Worm (Caenorhabditis elegans): ENCODE results near the gene nhr-180.

nhr-180 gene

DNA sequence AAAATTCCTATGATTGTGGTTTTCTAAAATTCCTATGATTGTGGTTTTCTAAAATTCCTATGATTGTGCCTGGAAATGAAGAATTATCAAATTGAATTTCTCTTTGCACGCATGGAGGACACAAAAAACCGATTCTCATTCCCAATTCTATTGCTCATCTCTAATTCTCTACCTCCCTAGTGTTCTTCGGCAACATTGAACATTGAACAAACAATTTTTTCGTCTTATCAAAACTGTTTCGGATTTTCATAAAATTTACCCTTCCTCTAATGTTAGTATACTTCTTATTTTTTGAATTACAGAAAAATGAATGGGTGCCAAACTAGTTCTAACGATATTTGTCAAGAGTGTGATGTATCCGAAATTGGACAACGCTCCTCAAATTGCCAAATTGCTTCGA lies 31.0 kb downstream of the nhr-180 start, which contains the start of gene pals-31:
pals-31 (plus strand) TSS at position 301 of the 400 bp plus-strand sequence.
- no peak for TF ChIP-seq zip-2 (tag; optimal IDR thresholded peaks at IDR 0.05)
- TF ChIP-seq duxl-1 (tag; optimal IDR thresholded peaks at IDR 0.05; ENCODE audit: poor library complexity): no peak
- no peak for TF ChIP-seq lim-7 (GFP tag; IDR thresholded peaks at IDR 0.05)
- no peak for TF ChIP-seq vab-7 (GFP tag; IDR thresholded peaks at IDR 0.05)
- TF ChIP-seq F10B5.3 (tag; optimal IDR thresholded peaks at IDR 0.05): no peak
- TF ChIP-seq D1046.2 (GFP tag; IDR thresholded peaks at IDR 0.05): no peak
- TF ChIP-seq lin-38 (GFP tag; IDR thresholded peaks at IDR 0.05): no peak
- no peak for TF ChIP-seq unc-39 (tag; optimal IDR thresholded peaks at IDR 0.05)

- no peak for TF ChIP-seq lin-15B (tag; optimal IDR thresholded peaks at IDR 0.05)
- no peak for TF ChIP-seq vab-7 (GFP tag; IDR thresholded peaks at IDR 0.05)
- no peak for TF ChIP-seq saeg-2 (GFP tag; IDR thresholded peaks at IDR 0.05)
- no peak for TF ChIP-seq egl-27 (tag; optimal IDR thresholded peaks at IDR 0.05)
- TF ChIP-seq mxl-3 (GFP tag; optimal IDR thresholded peaks at IDR 0.05): peak; percentile 78
- peak in 1 of 2 experiments; percentile 2 for TF ChIP-seq lsy-2 (tag; optimal IDR thresholded peaks at IDR 0.05)
- peak in 1 of 2 experiments; percentile 4 for TF ChIP-seq hif-1 (tag; optimal IDR thresholded peaks at IDR 0.05)
- peak; percentile 98 for TF ChIP-seq nhr-28 (tag; optimal IDR thresholded peaks at IDR 0.05)
- peak; percentile 19 for TF ChIP-seq nhr-48 (tag; optimal IDR thresholded peaks at IDR 0.05)
- TF ChIP-seq pqm-1 (tag; optimal IDR thresholded peaks at IDR 0.05): peak; percentile 66
- TF ChIP-seq madf-5 (GFP tag; IDR thresholded peaks at IDR 0.05): no peak
- no peak for TF ChIP-seq daf-16 (GFP tag; optimal IDR thresholded peaks at IDR 0.05)
- TF ChIP-seq daf-16 (tag; optimal IDR thresholded peaks at IDR 0.05): peak; percentile 40
- TF ChIP-seq tra-1 (GFP tag; IDR thresholded peaks at IDR 0.05): no peak
- peak; percentile 66 for TF ChIP-seq dve-1 (tag; optimal IDR thresholded peaks at IDR 0.05; ENCODE audit: insufficient read depth)
- TF ChIP-seq nhr-77 (tag; optimal IDR thresholded peaks at IDR 0.05): peak; percentile 85
- peak; percentile 87 for TF ChIP-seq hlh-30 (tag; optimal IDR thresholded peaks at IDR 0.05; ENCODE audit: insufficient read depth)
- no peak for TF ChIP-seq zip-11 (GFP tag; IDR thresholded peaks at IDR 0.05)
- no peak for TF ChIP-seq spr-3 (GFP tag; optimal IDR thresholded peaks at IDR 0.05)
- TF ChIP-seq F44E2.7 (GFP tag; IDR thresholded peaks at IDR 0.05): no peak
- peak; percentile 61; the same call in 1 of the 2 replicates for TF ChIP-seq dmd-6 (GFP tag; IDR thresholded peaks at IDR 0.05)
- TF ChIP-seq mdl-1 (tag; optimal IDR thresholded peaks at IDR 0.05): peak; percentile 15 to 74
- peak; percentile 33 for TF ChIP-seq mes-2 (tag; optimal IDR thresholded peaks at IDR 0.05; ENCODE audit: poor library complexity, severe bottlenecking)
- TF ChIP-seq attf-4 (tag; optimal IDR thresholded peaks at IDR 0.05): no peak
- TF ChIP-seq nhr-25 (tag; optimal IDR thresholded peaks at IDR 0.05; ENCODE audit: borderline replicate concordance, insufficient read depth): no peak
- no peak for TF ChIP-seq nhr-111 (GFP tag; optimal IDR thresholded peaks at IDR 0.05)
- no peak for TF ChIP-seq lin-13 (GFP tag; optimal IDR thresholded peaks at IDR 0.05)
- no peak for TF ChIP-seq T26A8.4 (GFP tag; IDR thresholded peaks at IDR 0.05)
- peak; percentile 51 for TF ChIP-seq duxl-1 (tag; optimal IDR thresholded peaks at IDR 0.05; ENCODE audit: poor library complexity)
- TF ChIP-seq hlh-11 (tag; optimal IDR thresholded peaks at IDR 0.05): peak; percentile 84
- peak; percentile 5 for TF ChIP-seq mep-1 (tag; optimal IDR thresholded peaks at IDR 0.05)
- TF ChIP-seq D1046.2 (GFP tag; IDR thresholded peaks at IDR 0.05): no peak
- TF ChIP-seq zip-2 (tag; optimal IDR thresholded peaks at IDR 0.05): no peak
- no peak for TF ChIP-seq egl-43 (GFP tag; IDR thresholded peaks at IDR 0.05)
- no peak for TF ChIP-seq unc-39 (tag; optimal IDR thresholded peaks at IDR 0.05)
- no peak for TF ChIP-seq nhr-102 (tag; optimal IDR thresholded peaks at IDR 0.05)
- TF ChIP-seq arid-1 (GFP tag; conservative IDR thresholded peaks at IDR 0.05): no peak
- TF ChIP-seq gei-8 (GFP tag; optimal IDR thresholded peaks at IDR 0.05): no peak
- 0 out of 2 replicates have a peak, but pooled peaks have one; percentile 16 for TF ChIP-seq hmg-1.1 (GFP tag; IDR thresholded peaks at IDR 0.05)
Observed at ce11 chrV:635630-636029, 31.7 kb downstream of the nhr-180 start.
